Worm (Caenorhabditis elegans): ENCODE data around the gene rps-5.

DNA sequence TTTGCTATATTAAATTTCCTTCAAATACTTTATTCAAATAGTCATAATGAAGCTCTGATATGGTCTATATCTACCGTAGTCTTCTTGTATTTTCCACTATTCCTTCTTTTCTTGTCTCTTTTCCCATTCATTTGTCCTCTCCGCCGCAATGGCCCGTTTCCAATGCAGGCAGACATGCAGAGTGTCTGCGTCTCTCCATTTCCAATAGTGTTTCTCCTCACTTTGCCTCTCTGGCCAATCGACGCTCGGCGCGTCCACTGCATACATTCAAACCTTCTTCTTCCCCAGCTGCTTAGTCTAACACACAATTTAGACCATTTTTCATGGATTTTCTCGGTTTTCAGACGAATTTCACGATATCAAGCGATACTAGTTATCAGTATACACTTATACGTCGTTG lies 14.4 kb upstream of the rps-5 start:
- TF ChIP-seq unc-62 (GFP tag; optimal IDR thresholded peaks at IDR 0.05 in 1 of 2) (no peak), unc-62 (tag; optimal IDR thresholded peaks at IDR 0.05) (no peak), nhr-76 (tag; optimal IDR thresholded peaks at IDR 0.05) (no peak), R02D3.7 (tag; optimal IDR thresholded peaks at IDR 0.05) (no peak), cey-2 (tag; optimal IDR thresholded peaks at IDR 0.05; ENCODE audit: borderline replicate concordance, insufficient read depth) (no peak), nhr-28 (tag; optimal IDR thresholded peaks at IDR 0.05) (no peak)

Measured in whole organism, L4 larva.